Worm (Caenorhabditis elegans): ENCODE data around the gene Y48G9A.11.

ce11 chrIII:2151480-2151995 is 34.8 kb upstream of the Y48G9A.11 start, which contains the start of gene gcn-1:
- TF ChIP-seq mdl-1 (tag; optimal IDR thresholded peaks at IDR 0.05) (peak in 1 of 2 experiments; percentile 48), vab-15 (tag; optimal IDR thresholded peaks at IDR 0.05) (no peak), pag-3 (tag; optimal IDR thresholded peaks at IDR 0.05; ENCODE audit: borderline replicate concordance, insufficient read depth) (no peak), nhr-11 (tag; optimal IDR thresholded peaks at IDR 0.05) (peak; percentile 41), nhr-90 (tag; optimal IDR thresholded peaks at IDR 0.05; ENCODE audit: poor library complexity) (no peak), jun-1 (tag; optimal IDR thresholded peaks at IDR 0.05) (peak; percentile 41), nhr-12 (tag; optimal IDR thresholded peaks at IDR 0.05) (no peak), lir-3 (tag; optimal IDR thresholded peaks at IDR 0.05; ENCODE audit: poor library complexity) (no peak), nhr-237 (tag; optimal IDR thresholded peaks at IDR 0.05) (no peak)

Data from whole organism, L1 larva.